Worm (Caenorhabditis elegans) whole organism, L4/young adult: ENCODE measurements around the gene par-5.

ENCODE experiments used
- W03F9.2 ChIP-seq: fragments of 150-350 bp; optimal IDR thresholded peaks from 2 replicates; lab custom pipeline; 2014; ENCODE audit warnings: missing biosample characterization, missing genetic modification characterization
- him-1 ChIP-seq: sonication (generic microtip); optimal IDR thresholded peaks from 2 replicates; lab custom pipeline; 2016; ENCODE audit warnings: missing genotype, missing genetic modification reagents, missing genetic modification characterization, missing compliant biosample characterization

DNA sequence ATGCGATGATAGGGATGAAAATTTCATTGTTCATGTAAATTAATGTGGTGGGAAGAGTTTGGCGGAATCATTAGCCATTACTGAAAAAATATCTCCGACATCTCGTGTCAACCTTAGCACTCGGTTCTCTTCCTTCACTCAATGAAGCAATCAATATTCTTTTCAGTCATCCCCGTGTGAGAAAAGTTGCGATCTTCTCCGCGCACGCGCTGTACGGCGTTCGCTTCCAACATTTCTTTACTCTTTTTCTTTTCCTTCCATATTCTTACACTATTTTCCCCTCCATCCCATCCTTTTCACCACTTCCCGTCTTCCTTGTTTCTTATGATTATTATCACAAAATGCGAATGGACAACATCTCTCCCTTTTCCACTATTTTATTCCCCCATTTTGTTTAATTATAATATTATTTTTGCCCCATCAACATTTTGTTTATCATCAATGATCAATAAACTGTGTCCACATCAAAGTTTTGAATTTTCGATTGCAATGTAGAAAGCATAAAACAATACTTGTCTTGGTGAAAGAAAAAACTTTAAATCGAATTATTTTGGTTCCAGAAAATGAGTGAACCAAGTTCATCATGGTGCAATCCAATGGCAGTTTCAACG is 38.4 kb upstream of the par-5 start, which contains the start of gene mob-1:
- TF ChIP-seq him-1 (tag; lab: Kevin White, UChicago) (no peak), W03F9.2 (tag; lab: Kevin White, UChicago) (no peak)
